Fruit fly (Drosophila melanogaster) whole organism, embryonic: ENCODE data around the gene CG33795.

Experiments used
- Bteb2 ChIP-seq: fragments of 200-800 bp; sonication (Bioruptor generic); optimal IDR thresholded peaks from 2 replicates; lab custom pipeline; 2016; ENCODE audit warnings: missing biosample characterization, missing genetic modification characterization
- C15 ChIP-seq: fragments of 200-800 bp; sonication (Bioruptor generic); IDR thresholded peaks from 3 replicates; pipeline ENCODE4 v1.3.6; 2022; ENCODE audit warnings: missing biosample characterization, missing genetic modification characterization
- CG1024 ChIP-seq: fragments of 200-800 bp; sonication (Bioruptor generic); IDR thresholded peaks from 2 replicates; pipeline ENCODE4 v1.3.6; 2022; ENCODE audit warnings: missing biosample characterization, missing genetic modification characterization
- CG10543 ChIP-seq: fragments of 200-800 bp; sonication (Bioruptor generic); optimal IDR thresholded peaks from 3 replicates; lab custom pipeline; 2017; ENCODE audit warnings: missing biosample characterization, mild to moderate bottlenecking, missing genetic modification characterization, moderate library complexity
- CG11093 ChIP-seq: fragments of 200-800 bp; sonication (Bioruptor generic); IDR thresholded peaks from 3 replicates; pipeline ENCODE4 v1.3.6; 2022; ENCODE audit warnings: missing biosample characterization, missing genetic modification characterization
- CG12659 ChIP-seq: fragments of 200-800 bp; sonication (Bioruptor generic); optimal IDR thresholded peaks from 3 replicates; lab custom pipeline; 2017; ENCODE audit warnings: mild to moderate bottlenecking, missing biosample characterization, missing genetic modification reagents, missing genetic modification characterization
- CG12744 ChIP-seq: fragments of 200-800 bp; sonication (Bioruptor generic); optimal IDR thresholded peaks from 2 replicates; lab custom pipeline; 2016; ENCODE audit warnings: missing biosample characterization, missing genetic modification characterization
- CG13296 ChIP-seq: fragments of 200-800 bp; sonication (Bioruptor generic); optimal IDR thresholded peaks from 3 replicates; lab custom pipeline; 2018; ENCODE audit warnings: missing biosample characterization, mild to moderate bottlenecking, missing genetic modification characterization
- CG14667 ChIP-seq: fragments of 200-800 bp; sonication (Bioruptor generic); IDR thresholded peaks from 2 replicates; pipeline ENCODE4 v1.3.6; 2022; ENCODE audit warnings: missing biosample characterization, missing genetic modification characterization
- CG14860 ChIP-seq: fragments of 200-800 bp; sonication (Bioruptor generic); IDR thresholded peaks from 3 replicates; pipeline ENCODE4 v1.3.6; 2022; ENCODE audit warnings: missing biosample characterization, missing genetic modification characterization; ENCODE audit not compliant: partially characterized antibody
- CG15011 ChIP-seq: fragments of 200-800 bp; sonication (Bioruptor generic); optimal IDR thresholded peaks from 3 replicates; lab custom pipeline; 2018; ENCODE audit warnings: missing biosample characterization, mild to moderate bottlenecking, missing genetic modification characterization
- CG1602 ChIP-seq: fragments of 200-800 bp; sonication (Bioruptor generic); optimal IDR thresholded peaks from 3 replicates; lab custom pipeline; 2016; ENCODE audit warnings: missing biosample characterization, missing genetic modification characterization
- CG17385 ChIP-seq: fragments of 200-800 bp; sonication (Bioruptor generic); optimal IDR thresholded peaks from 3 replicates; lab custom pipeline; 2018; ENCODE audit warnings: missing biosample characterization, mild to moderate bottlenecking, missing genetic modification characterization
- CG17612 ChIP-seq: fragments of 200-800 bp; sonication (Bioruptor generic); IDR thresholded peaks from 2 replicates; pipeline ENCODE4 v1.3.6; 2022; ENCODE audit warnings: missing biosample characterization, missing genetic modification characterization
- CG18764 ChIP-seq: fragments of 200-800 bp; sonication (Bioruptor generic); optimal IDR thresholded peaks from 3 replicates; lab custom pipeline; 2016; ENCODE audit warnings: missing biosample characterization, missing genetic modification characterization
- CG30020 ChIP-seq: fragments of 200-800 bp; optimal IDR thresholded peaks from 2 replicates; lab custom pipeline; 2019; ENCODE audit warnings: missing biosample characterization, mild to moderate bottlenecking, missing genetic modification characterization, moderate library complexity
- CG32532 ChIP-seq: fragments of 200-800 bp; sonication (Bioruptor generic); IDR thresholded peaks from 2 replicates; pipeline ENCODE4 v1.3.6; 2022; ENCODE audit warnings: missing biosample characterization, missing genetic modification characterization
- CG33557 ChIP-seq: fragments of 200-800 bp; sonication (Bioruptor generic); optimal IDR thresholded peaks from 2 replicates; lab custom pipeline; 2019; ENCODE audit warnings: missing biosample characterization, mild to moderate bottlenecking, missing genetic modification characterization, moderate library complexity
- CG3838 ChIP-seq: fragments of 200-800 bp; sonication (Bioruptor generic); optimal IDR thresholded peaks from 3 replicates; lab custom pipeline; 2016; ENCODE audit warnings: missing biosample characterization, missing genetic modification characterization
- CG6689 ChIP-seq: fragments of 200-800 bp; sonication (Bioruptor generic); IDR thresholded peaks from 2 replicates; pipeline ENCODE4 v1.3.6; 2022; ENCODE audit warnings: missing biosample characterization, missing genetic modification characterization
- CG7271 ChIP-seq: fragments of 200-800 bp; sonication (Bioruptor generic); optimal IDR thresholded peaks from 2 replicates; lab custom pipeline; 2018; ENCODE audit warnings: missing biosample characterization, mild to moderate bottlenecking, missing genetic modification characterization, moderate library complexity
- CG7372 ChIP-seq: fragments of 200-800 bp; sonication (Bioruptor generic); IDR thresholded peaks from 2 replicates; pipeline ENCODE4 v1.3.6; 2022; ENCODE audit warnings: missing biosample characterization, missing genetic modification characterization
- CG7745 ChIP-seq: fragments of 200-800 bp; sonication (Bioruptor generic); optimal IDR thresholded peaks from 2 replicates; lab custom pipeline; 2018; ENCODE audit warnings: missing biosample characterization, mild to moderate bottlenecking, missing genetic modification characterization, moderate library complexity
- CG9727 ChIP-seq: fragments of 200-800 bp; sonication (Bioruptor generic); optimal IDR thresholded peaks from 3 replicates; lab custom pipeline; 2017; ENCODE audit warnings: missing biosample characterization, mild to moderate bottlenecking, missing genetic modification characterization
- D ChIP-seq, 2 experiments: fragments of 200-800 bp in 1 of 2; fragments of >200 bp in 1 of 2; sonication (Bioruptor generic) in 1 of 2; optimal IDR thresholded peaks; 2 replicates in 1 of 2; 3 replicates in 1 of 2; lab custom pipeline; 2017; ENCODE audit warnings: mild to moderate bottlenecking in 1 of 2, missing biosample characterization in 1 of 2, missing genetic modification characterization in 1 of 2, missing genetic modification reagents in 1 of 2
- Hsf ChIP-seq: fragments of 200-800 bp; sonication (Bioruptor generic); optimal IDR thresholded peaks from 3 replicates; lab custom pipeline; 2016; ENCODE audit warnings: missing biosample characterization, missing genetic modification characterization
- Kr ChIP-seq: fragments of 200-800 bp; sonication (Bioruptor generic); optimal IDR thresholded peaks from 2 replicates; lab custom pipeline; 2017; ENCODE audit warnings: missing biosample characterization, mild to moderate bottlenecking, missing genetic modification characterization
- Pdp1 ChIP-seq, 2 experiments: fragments of 200-800 bp; sonication (Bioruptor generic); optimal IDR thresholded peaks; 3 replicates each; lab custom pipeline; 2016; ENCODE audit warnings: missing biosample characterization in 2 of 2, missing genetic modification characterization in 2 of 2, mild to moderate bottlenecking in 1 of 2, moderate library complexity in 1 of 2
- Rfx ChIP-seq: fragments of 200-800 bp; sonication (Bioruptor generic); IDR thresholded peaks from 2 replicates; pipeline ENCODE4 v1.3.6; 2022; ENCODE audit warnings: missing biosample characterization, missing genetic modification characterization
- Rx ChIP-seq: fragments of 200-800 bp; sonication (Bioruptor generic); IDR thresholded peaks from 2 replicates; pipeline ENCODE4 v1.3.6; 2022; ENCODE audit warnings: missing biosample characterization, missing genetic modification characterization
- Sin3A ChIP-seq: fragments of >200 bp; optimal IDR thresholded peaks from 2 replicates; lab custom pipeline; 2018
- Sox100B ChIP-seq: fragments of 200-800 bp; sonication (Bioruptor generic); optimal IDR thresholded peaks from 3 replicates; lab custom pipeline; 2018; ENCODE audit warnings: missing biosample characterization, mild to moderate bottlenecking, missing genetic modification characterization
- ap ChIP-seq: fragments of 200-800 bp; sonication (Bioruptor generic); IDR thresholded peaks from 2 replicates; pipeline ENCODE4 v1.3.6; 2022; ENCODE audit warnings: missing biosample characterization, missing genetic modification characterization
- ara ChIP-seq: fragments of 200-800 bp; sonication (Bioruptor generic); IDR thresholded peaks from 2 replicates; pipeline ENCODE4 v1.3.6; 2022; ENCODE audit warnings: missing biosample characterization, missing genetic modification characterization
- br ChIP-seq: fragments of >200 bp; optimal IDR thresholded peaks from 2 replicates; lab custom pipeline; 2017
- bsh ChIP-seq, 2 experiments: fragments of 200-800 bp; sonication (Bioruptor generic); optimal IDR thresholded peaks; 2 replicates each; lab custom pipeline; 2017 to 2018; ENCODE audit warnings: mild to moderate bottlenecking in 2 of 2, missing biosample characterization in 2 of 2, missing genetic modification characterization in 2 of 2, moderate library complexity in 1 of 2
- gcm ChIP-seq: fragments of 200-800 bp; sonication (Bioruptor generic); optimal IDR thresholded peaks from 2 replicates; lab custom pipeline; 2019; ENCODE audit warnings: missing biosample characterization, mild to moderate bottlenecking, missing genetic modification characterization, moderate library complexity
- jing ChIP-seq: fragments of 200-800 bp; sonication (Bioruptor generic); optimal IDR thresholded peaks from 2 replicates; lab custom pipeline; 2018; ENCODE audit warnings: missing biosample characterization, mild to moderate bottlenecking, missing genetic modification characterization
- kni ChIP-seq: fragments of 200-800 bp; sonication (Bioruptor generic); optimal IDR thresholded peaks from 3 replicates; lab custom pipeline; 2017; ENCODE audit warnings: mild to moderate bottlenecking, missing biosample characterization, missing genetic modification reagents, missing genetic modification characterization
- lab ChIP-seq: fragments of 200-800 bp; sonication (Bioruptor generic); optimal IDR thresholded peaks from 3 replicates; lab custom pipeline; 2017; ENCODE audit warnings: missing biosample characterization, missing genetic modification characterization, mild to moderate bottlenecking, moderate library complexity, missing genetic modification reagents
- nom ChIP-seq: fragments of 200-800 bp; sonication (Bioruptor generic); optimal IDR thresholded peaks from 2 replicates; lab custom pipeline; 2017; ENCODE audit warnings: missing biosample characterization, missing genetic modification characterization, mild to moderate bottlenecking, moderate library complexity, missing genetic modification reagents
- peb ChIP-seq: fragments of 200-800 bp; sonication (Bioruptor generic); IDR thresholded peaks from 2 replicates; pipeline ENCODE4 v1.3.6; 2022; ENCODE audit warnings: missing biosample characterization, missing genetic modification characterization
- pho ChIP-seq: fragments of 200-800 bp; sonication (Bioruptor generic); optimal IDR thresholded peaks from 2 replicates; lab custom pipeline; 2016; ENCODE audit warnings: missing biosample characterization, missing genetic modification characterization
- pnt ChIP-seq: fragments of 200-800 bp; sonication (Bioruptor generic); optimal IDR thresholded peaks from 3 replicates; lab custom pipeline; 2016; ENCODE audit warnings: missing biosample characterization, missing genetic modification characterization
- repo ChIP-seq: fragments of 200-800 bp; sonication (Bioruptor generic); optimal IDR thresholded peaks from 2 replicates; lab custom pipeline; 2016; ENCODE audit warnings: missing biosample characterization, missing genetic modification characterization
- scrt ChIP-seq: fragments of 200-800 bp; sonication (Bioruptor generic); optimal IDR thresholded peaks from 2 replicates; lab custom pipeline; 2018; ENCODE audit warnings: missing biosample characterization, mild to moderate bottlenecking, missing genetic modification characterization, moderate library complexity
- sd ChIP-seq: fragments of 200-800 bp; sonication (Bioruptor generic); optimal IDR thresholded peaks from 3 replicates; lab custom pipeline; 2018; ENCODE audit warnings: missing biosample characterization, mild to moderate bottlenecking, missing genetic modification characterization, moderate library complexity
- sim ChIP-seq: fragments of 200-800 bp; sonication (Bioruptor generic); IDR thresholded peaks from 2 replicates; pipeline ENCODE4 v1.3.6; 2022; ENCODE audit warnings: missing biosample characterization, missing genetic modification characterization
- sqz ChIP-seq: fragments of 200-800 bp; sonication (Bioruptor generic); optimal IDR thresholded peaks from 3 replicates; lab custom pipeline; 2018; ENCODE audit warnings: missing biosample characterization, mild to moderate bottlenecking, missing genetic modification characterization
- sr ChIP-seq: fragments of 200-800 bp; sonication (Bioruptor generic); IDR thresholded peaks from 3 replicates; pipeline ENCODE4 v1.3.6; 2022; ENCODE audit warnings: missing biosample characterization, missing genetic modification characterization
- yki ChIP-seq: fragments of >200 bp; optimal IDR thresholded peaks from 3 replicates; lab custom pipeline; 2018
- zen2 ChIP-seq: fragments of 200-800 bp; sonication (Bioruptor generic); IDR thresholded peaks from 3 replicates; pipeline ENCODE4 v1.3.6; 2022; ENCODE audit warnings: missing biosample characterization, missing genetic modification characterization; ENCODE audit not compliant: partially characterized antibody

Gene CG33795

dm6 chr3L:16172809-16173276, 1.7 kb upstream of the CG33795 start (continued):
- TF ChIP-seq repo (GFP tag; lab: Kevin White, UChicago) (no peak), CG7745 (tag; lab: Kevin White, UChicago) (no peak), CG18764 (no peak), CG1024 (GFP tag; lab: Robert Waterston, UW) (no peak), sr (GFP tag; lab: Robert Waterston, UW) (no peak), kni (GFP tag; lab: Kevin White, UChicago) (no peak), jing (no peak), CG10543 (GFP tag; lab: Kevin White, UChicago) (no peak), Pdp1 (GFP tag; optimal IDR thresholded peaks at IDR 0.05; lab: Kevin White, UChicago) (no peak), CG1602 (GFP tag; lab: Kevin White, UChicago) (peak; percentile 19), ap (GFP tag; lab: Robert Waterston, UW) (no peak), CG30020 (tag; lab: Kevin White, UChicago) (no peak), Hsf (no peak), CG7271 (no peak), CG3838 (GFP tag; lab: Kevin White, UChicago) (no peak), CG33557 (GFP tag; lab: Kevin White, UChicago) (peak; percentile 8), CG12744 (GFP tag; lab: Kevin White, UChicago) (no peak), pnt (no peak), nom (peak; percentile 13), peb (GFP tag; lab: Robert Waterston, UW) (no peak), gcm (GFP tag; lab: Kevin White, UChicago) (no peak), CG14667 (no peak), sd (tag; lab: Kevin White, UChicago) (no peak), C15 (GFP tag; lab: Robert Waterston, UW) (no peak), br (lab: Kevin White, UChicago) (no peak), CG12659 (GFP tag; lab: Kevin White, UChicago) (peak; percentile 48), CG13296 (GFP tag; lab: Kevin White, UChicago) (no peak), sim (GFP tag; lab: Robert Waterston, UW) (no peak), scrt (GFP tag; lab: Kevin White, UChicago) (no peak), lab (GFP tag; lab: Kevin White, UChicago) (peak; percentile 11), Kr (no peak), ara (GFP tag; lab: Robert Waterston, UW) (no peak), CG32532 (GFP tag; lab: Robert Waterston, UW) (no peak), CG15011 (no peak), CG17385 (GFP tag; lab: Kevin White, UChicago) (peak; percentile 35), Sox100B (GFP tag; lab: Kevin White, UChicago) (peak; percentile 59), CG9727 (GFP tag; lab: Kevin White, UChicago) (peak; percentile 50), zen2 (no peak), Rfx (GFP tag; lab: Robert Waterston, UW) (no peak), CG14860 (GFP tag; lab: Robert Waterston, UW) (no peak), pho (GFP tag; lab: Kevin White, UChicago) (no peak), Bteb2 (GFP tag; lab: Kevin White, UChicago) (no peak), bsh (GFP tag; optimal IDR thresholded peaks at IDR 0.05; lab: Kevin White, UChicago) (peak; percentile 25 to 40), CG17612 (GFP tag; lab: Robert Waterston, UW) (no peak), Rx (GFP tag; lab: Robert Waterston, UW) (no peak), CG6689 (GFP tag; lab: Robert Waterston, UW) (no peak), sqz (GFP tag; lab: Kevin White, UChicago) (no peak), yki (lab: Kevin White, UChicago) (no peak), D (optimal IDR thresholded peaks at IDR 0.05; lab: Kevin White, UChicago) (no peak), D (GFP tag; optimal IDR thresholded peaks at IDR 0.05; lab: Kevin White, UChicago) (peak; percentile 31), CG11093 (GFP tag; lab: Robert Waterston, UW) (no peak), Sin3A (lab: Kevin White, UChicago) (no peak), CG7372 (no peak)
